Worm (Caenorhabditis elegans) whole organism, young adult: Measurements from ENCODE around the gene exos-4.2.

Experiments
- F23B12.7 ChIP-seq: sonication (generic microtip); optimal IDR thresholded peaks from 2 replicates; lab custom pipeline; 2017; ENCODE audit warnings: missing genetic modification characterization, mild to moderate bottlenecking, missing compliant biosample characterization, antibody characterized with exemption, moderate library complexity; ENCODE audit not compliant: insufficient read depth
- F37B4.10 ChIP-seq: fragments of 200-800 bp; sonication (Bioruptor generic); IDR thresholded peaks from 2 replicates; pipeline ENCODE4 v1.3.6; 2022; ENCODE audit warnings: missing genetic modification characterization, missing compliant biosample characterization
- F39B2.1 ChIP-seq: fragments of 200-800 bp; sonication (Bioruptor generic); IDR thresholded peaks from 2 replicates; pipeline ENCODE4 v1.3.6; 2022; ENCODE audit warnings: missing genetic modification reagents, missing genetic modification characterization, missing compliant biosample characterization
- F49E8.2 ChIP-seq: sonication (generic microtip); optimal IDR thresholded peaks from 3 replicates; lab custom pipeline; 2017; ENCODE audit warnings: missing genetic modification characterization, mild to moderate bottlenecking, missing compliant biosample characterization, antibody characterized with exemption, moderate library complexity; ENCODE audit not compliant: insufficient read depth
- F52B5.7 ChIP-seq: sonication (generic microtip); optimal IDR thresholded peaks from 2 replicates; lab custom pipeline; 2016; ENCODE audit warnings: mild to moderate bottlenecking, missing genetic modification characterization, missing compliant biosample characterization
- F55B11.4 ChIP-seq: sonication (generic microtip); optimal IDR thresholded peaks from 2 replicates; lab custom pipeline; 2016; ENCODE audit warnings: missing compliant biosample characterization, missing genetic modification characterization, borderline replicate concordance; ENCODE audit not compliant: insufficient read depth
- F57A8.1 ChIP-seq: fragments of 200-800 bp; sonication (Bioruptor generic); optimal IDR thresholded peaks from 2 replicates; lab custom pipeline; 2018; ENCODE audit warnings: mild to moderate bottlenecking, missing genetic modification characterization, moderate library complexity, missing compliant biosample characterization
- F57C9.4 ChIP-seq: sonication (generic microtip); optimal IDR thresholded peaks from 2 replicates; lab custom pipeline; 2017; ENCODE audit warnings: mild to moderate bottlenecking, missing genetic modification characterization, missing compliant biosample characterization
- K11D2.4 ChIP-seq: fragments of 200-800 bp; sonication (Bioruptor generic); IDR thresholded peaks from 2 replicates; pipeline ENCODE4 v1.3.6; 2022; ENCODE audit warnings: missing genetic modification reagents, missing genetic modification characterization, missing compliant biosample characterization
- K12H6.12 ChIP-seq: fragments of 200-800 bp; sonication (Bioruptor generic); optimal IDR thresholded peaks from 2 replicates; lab custom pipeline; 2018; ENCODE audit warnings: mild to moderate bottlenecking, missing genetic modification characterization, missing compliant biosample characterization
- Y53G8AR.9 ChIP-seq: fragments of 200-800 bp; sonication (Bioruptor generic); conservative IDR thresholded peaks from 2 replicates; pipeline ENCODE4 v1.3.6; 2022; ENCODE audit warnings: missing genetic modification reagents, missing genetic modification characterization, missing compliant biosample characterization
- Y56A3A.18 ChIP-seq: fragments of 200-800 bp; sonication (Bioruptor generic); IDR thresholded peaks from 2 replicates; pipeline ENCODE4 v1.3.6; 2022; ENCODE audit warnings: missing genetic modification reagents, missing genetic modification characterization, missing compliant biosample characterization
- Y79H2A.3 ChIP-seq: fragments of 200-800 bp; sonication (Bioruptor generic); conservative IDR thresholded peaks from 2 replicates; pipeline ENCODE4 v1.3.6; 2022; ENCODE audit warnings: missing genetic modification reagents, missing genetic modification characterization, missing compliant biosample characterization
- akir-1 ChIP-seq: fragments of 200-800 bp; sonication (Bioruptor generic); optimal IDR thresholded peaks from 2 replicates; lab custom pipeline; 2018; ENCODE audit warnings: mild to moderate bottlenecking, missing genetic modification characterization, moderate library complexity, missing compliant biosample characterization
- ama-1 ChIP-seq, 3 experiments: fragments of 150-350 bp in 1 of 3; sonication (generic microtip) in 2 of 3; optimal IDR thresholded peaks; 2 replicates each; lab custom pipeline; 2014 to 2018; ENCODE audit warnings: missing biosample characterization in 2 of 3, missing genetic modification characterization in 2 of 3, missing genetic modification reagents in 2 of 3
- aptf-3 ChIP-seq: fragments of 200-800 bp; sonication (Bioruptor generic); IDR thresholded peaks from 2 replicates; pipeline ENCODE4 v1.3.6; 2022; ENCODE audit warnings: missing genetic modification characterization, missing compliant biosample characterization
- ccch-3 ChIP-seq: fragments of 200-800 bp; sonication (Bioruptor generic); optimal IDR thresholded peaks from 2 replicates; lab custom pipeline; 2018; ENCODE audit warnings: mild to moderate bottlenecking, missing genetic modification characterization, missing compliant biosample characterization
- ceh-27 ChIP-seq: fragments of 200-800 bp; sonication (Bioruptor generic); optimal IDR thresholded peaks from 2 replicates; lab custom pipeline; 2018; ENCODE audit warnings: mild to moderate bottlenecking, missing genetic modification characterization, moderate library complexity, missing compliant biosample characterization
- ceh-40 ChIP-seq: fragments of 200-800 bp; sonication (Bioruptor generic); IDR thresholded peaks from 2 replicates; pipeline ENCODE4 v1.3.6; 2022; ENCODE audit warnings: missing genetic modification characterization, missing compliant biosample characterization
- dpff-1 ChIP-seq: sonication (generic microtip); optimal IDR thresholded peaks from 2 replicates; lab custom pipeline; 2017; ENCODE audit warnings: mild to moderate bottlenecking, missing genetic modification characterization, missing compliant biosample characterization
- egl-18 ChIP-seq: fragments of 200-800 bp; sonication (Bioruptor generic); IDR thresholded peaks from 2 replicates; pipeline ENCODE4 v1.3.6; 2022; ENCODE audit warnings: missing genetic modification reagents, missing genetic modification characterization, missing compliant biosample characterization
- egrh-3 ChIP-seq: fragments of 200-800 bp; sonication (Bioruptor generic); IDR thresholded peaks from 2 replicates; pipeline ENCODE4 v1.3.6; 2022; ENCODE audit warnings: missing genetic modification reagents, missing genetic modification characterization, missing compliant biosample characterization
- ekl-4 ChIP-seq: fragments of 200-800 bp; sonication (Bioruptor generic); IDR thresholded peaks from 2 replicates; pipeline ENCODE4 v1.3.6; 2022; ENCODE audit warnings: missing genetic modification reagents, missing genetic modification characterization, missing compliant biosample characterization
- gei-17 ChIP-seq: fragments of 200-800 bp; sonication (Bioruptor generic); optimal IDR thresholded peaks from 2 replicates; lab custom pipeline; 2018; ENCODE audit warnings: mild to moderate bottlenecking, missing genetic modification characterization, missing compliant biosample characterization
- hmg-20 ChIP-seq: fragments of 200-800 bp; sonication (Bioruptor generic); IDR thresholded peaks from 2 replicates; pipeline ENCODE4 v1.3.6; 2022; ENCODE audit warnings: missing genetic modification reagents, missing genetic modification characterization, missing compliant biosample characterization
- hsf-1 ChIP-seq: fragments of 200-800 bp; sonication (Bioruptor generic); IDR thresholded peaks from 2 replicates; pipeline ENCODE4 v1.3.6; 2022; ENCODE audit warnings: missing genetic modification reagents, missing genetic modification characterization, missing compliant biosample characterization
- let-526 ChIP-seq: fragments of 200-800 bp; sonication (Bioruptor generic); IDR thresholded peaks from 2 replicates; pipeline ENCODE4 v1.3.6; 2022; ENCODE audit warnings: missing genetic modification reagents, missing genetic modification characterization, missing compliant biosample characterization
- let-607 ChIP-seq, 2 experiments: fragments of 200-800 bp in 1 of 2; sonication (Bioruptor generic) in 1 of 2; sonication (generic microtip) in 1 of 2; optimal IDR thresholded peaks; 2 replicates each; lab custom pipeline; 2016 to 2018; ENCODE audit warnings: mild to moderate bottlenecking in 2 of 2, missing compliant biosample characterization in 2 of 2, missing genetic modification characterization in 2 of 2, moderate library complexity in 2 of 2, missing genotype in 1 of 2
- lin-40 ChIP-seq: sonication (generic microtip); optimal IDR thresholded peaks from 2 replicates; lab custom pipeline; 2016; ENCODE audit warnings: missing genetic modification characterization, mild to moderate bottlenecking, missing compliant biosample characterization, missing genotype, missing genetic modification reagents
- lir-1 ChIP-seq: fragments of 200-800 bp; sonication (Bioruptor generic); conservative IDR thresholded peaks from 2 replicates; pipeline ENCODE4 v1.3.6; 2022; ENCODE audit warnings: missing genetic modification reagents, missing genetic modification characterization, missing compliant biosample characterization
- madf-10 ChIP-seq: sonication (generic microtip); optimal IDR thresholded peaks from 2 replicates; lab custom pipeline; 2016; ENCODE audit warnings: mild to moderate bottlenecking, missing genetic modification characterization, missing compliant biosample characterization
- madf-8 ChIP-seq: fragments of 200-800 bp; sonication (Bioruptor generic); conservative IDR thresholded peaks from 2 replicates; pipeline ENCODE4 v1.3.6; 2022; ENCODE audit warnings: missing genetic modification reagents, missing genetic modification characterization, missing compliant biosample characterization
- mes-4 ChIP-seq: sonication (generic microtip); optimal IDR thresholded peaks from 2 replicates; lab custom pipeline; 2016; ENCODE audit warnings: missing genotype, missing genetic modification characterization, missing compliant biosample characterization
- nfya-2 ChIP-seq: fragments of 200-800 bp; sonication (Bioruptor generic); IDR thresholded peaks from 2 replicates; pipeline ENCODE4 v1.3.6; 2022; ENCODE audit warnings: missing genetic modification reagents, missing genetic modification characterization, missing compliant biosample characterization
- nfyb-1 ChIP-seq: fragments of 200-800 bp; sonication (Bioruptor generic); IDR thresholded peaks from 2 replicates; pipeline ENCODE4 v1.3.6; 2022; ENCODE audit warnings: missing genetic modification reagents, missing genetic modification characterization, missing compliant biosample characterization
- pbrm-1 ChIP-seq: fragments of 200-800 bp; sonication (Bioruptor generic); IDR thresholded peaks from 2 replicates; pipeline ENCODE4 v1.3.6; 2022; ENCODE audit warnings: missing genetic modification reagents, missing genetic modification characterization, missing compliant biosample characterization
- pha-4 ChIP-seq: fragments of 150-350 bp; sonication (generic microtip); optimal IDR thresholded peaks from 2 replicates; lab custom pipeline; 2014; ENCODE audit warnings: missing biosample characterization, missing genetic modification reagents, missing genetic modification characterization
- rcor-1 ChIP-seq: fragments of 200-800 bp; sonication (Bioruptor generic); IDR thresholded peaks from 2 replicates; pipeline ENCODE4 v1.3.6; 2022; ENCODE audit warnings: missing genetic modification reagents, missing genetic modification characterization, missing compliant biosample characterization
- repo-1 ChIP-seq: sonication (generic microtip); optimal IDR thresholded peaks from 2 replicates; lab custom pipeline; 2017; ENCODE audit warnings: mild to moderate bottlenecking, missing genetic modification characterization, missing compliant biosample characterization
- sdz-38 ChIP-seq: sonication (generic microtip); optimal IDR thresholded peaks from 2 replicates; lab custom pipeline; 2016; ENCODE audit warnings: missing genotype, missing genetic modification characterization, missing compliant biosample characterization
- snpc-1.3 ChIP-seq: sonication (generic microtip); optimal IDR thresholded peaks from 2 replicates; lab custom pipeline; 2017; ENCODE audit warnings: missing genetic modification characterization, mild to moderate bottlenecking, missing compliant biosample characterization, antibody characterized with exemption, moderate library complexity, missing genotype, missing genetic modification reagents; ENCODE audit not compliant: insufficient read depth
- sptf-2 ChIP-seq: fragments of 200-800 bp; sonication (Bioruptor generic); optimal IDR thresholded peaks from 2 replicates; lab custom pipeline; 2018; ENCODE audit warnings: mild to moderate bottlenecking, missing genetic modification characterization, missing compliant biosample characterization
- xnd-1 ChIP-seq: sonication (generic microtip); optimal IDR thresholded peaks from 2 replicates; lab custom pipeline; 2016; ENCODE audit warnings: missing genotype, missing genetic modification reagents, missing genetic modification characterization, missing compliant biosample characterization
- ztf-22 ChIP-seq: fragments of 200-800 bp; sonication (Bioruptor generic); optimal IDR thresholded peaks from 2 replicates; lab custom pipeline; 2018; ENCODE audit warnings: mild to moderate bottlenecking, missing genetic modification characterization, moderate library complexity, missing compliant biosample characterization
- ztf-26 ChIP-seq: sonication (generic microtip); optimal IDR thresholded peaks from 2 replicates; lab custom pipeline; 2017; ENCODE audit warnings: missing genetic modification characterization, missing compliant biosample characterization

exos-4.2 gene

ce11 chrIII:835208-835607 is 24.8 kb upstream of the exos-4.2 start:
- TF ChIP-seq Y56A3A.18 (peak; percentile 39; the same call in 1 of the 2 replicates), ama-1 (optimal IDR thresholded peaks at IDR 0.05; lab: Kevin White, UChicago) (peak; percentile 80), ama-1 (GFP tag; optimal IDR thresholded peaks at IDR 0.05; lab: Kevin White, UChicago) (no peak), akir-1 (GFP tag; lab: Kevin White, UChicago) (no peak)
- TF ChIP-seq, all 124 proteins: peak for 2

ce11 chrIII:835713-836278 is 24.2 kb upstream of the exos-4.2 start:
- TF ChIP-seq gei-17 (GFP tag; lab: Kevin White, UChicago) (peak; percentile 83), F49E8.2 (tag; lab: Kevin White, UChicago) (no peak), ztf-26 (peak; percentile 88), pbrm-1 (GFP tag; lab: Robert Waterston, UW) (peak; percentile 96), hmg-20 (peak; percentile 75), egrh-3 (peak; percentile 34; the same call in 1 of the 2 replicates), sptf-2 (GFP tag; lab: Kevin White, UChicago) (peak; percentile 77), madf-10 (peak; percentile 81), F57A8.1 (GFP tag; lab: Kevin White, UChicago) (no peak), lin-40 (tag; lab: Kevin White, UChicago) (peak; percentile 83), ztf-22 (GFP tag; lab: Kevin White, UChicago) (peak; percentile 92), ceh-27 (GFP tag; lab: Kevin White, UChicago) (peak; percentile 81), nfya-2 (GFP tag; lab: Robert Waterston, UW) (peak; percentile 93; the same call in 1 of the 2 replicates), Y79H2A.3 (GFP tag; lab: Robert Waterston, UW) (peak; percentile 90), xnd-1 (tag; lab: Kevin White, UChicago) (no peak), snpc-1.3 (no peak), mes-4 (tag; lab: Kevin White, UChicago) (no peak), madf-8 (GFP tag; lab: Robert Waterston, UW) (no peak), Y53G8AR.9 (GFP tag; lab: Robert Waterston, UW) (peak; percentile 99), F37B4.10 (GFP tag; lab: Robert Waterston, UW) (no peak), K12H6.12 (tag; lab: Kevin White, UChicago) (peak; percentile 84), hsf-1 (GFP tag; lab: Robert Waterston, UW) (peak; percentile 82; the same call in 1 of the 2 replicates), dpff-1 (tag; lab: Kevin White, UChicago) (peak; percentile 100), K11D2.4 (GFP tag; lab: Robert Waterston, UW) (peak; percentile 95), egl-18 (GFP tag; lab: Robert Waterston, UW) (peak; percentile 89), Y56A3A.18 (peak; percentile 98), F55B11.4 (tag; lab: Kevin White, UChicago) (no peak), sdz-38 (tag; lab: Kevin White, UChicago) (no peak), lir-1 (GFP tag; lab: Robert Waterston, UW) (peak; percentile 77; the same call in 1 of the 2 replicates), F57C9.4 (tag; lab: Kevin White, UChicago) (peak; percentile 98), pha-4 (tag; lab: Kevin White, UChicago) (peak; percentile 62), let-607 (tag; optimal IDR thresholded peaks at IDR 0.05; lab: Kevin White, UChicago) (peak; percentile 68 to 83), ccch-3 (GFP tag; lab: Kevin White, UChicago) (no peak), rcor-1 (GFP tag; lab: Robert Waterston, UW) (peak; percentile 83), let-526 (GFP tag; lab: Robert Waterston, UW) (no peak; the same call in none of the 2 replicates), nfyb-1 (GFP tag; lab: Robert Waterston, UW) (peak; percentile 99), F23B12.7 (tag; lab: Kevin White, UChicago) (no peak), ceh-40 (GFP tag; lab: Robert Waterston, UW) (peak; percentile 94), aptf-3 (GFP tag; lab: Robert Waterston, UW) (peak; percentile 96), repo-1 (tag; lab: Kevin White, UChicago) (peak; percentile 99), ekl-4 (peak; percentile 93), F39B2.1 (peak; percentile 72; the same call in 1 of the 2 replicates), F52B5.7 (tag; lab: Kevin White, UChicago) (peak; percentile 99)
